Fruit fly (Drosophila melanogaster): ENCODE results near the gene Vha100-1.

Vha100-1 gene

dm6 chr3R:29122817-29123611 is 8.0 kb upstream of the Vha100-1 start, which contains the start of the genes yem and Ctl2 (continued):
- TF ChIP-seq D19A (tag; optimal IDR thresholded peaks at IDR 0.05) (no peak), inv (GFP tag; IDR thresholded peaks at IDR 0.05; ENCODE audit: partially characterized antibody) (peak; percentile 19; the same call in 1 of the 2 replicates), crc (GFP tag; optimal IDR thresholded peaks at IDR 0.05) (peak; percentile 67), NC2β (GFP tag; optimal IDR thresholded peaks at IDR 0.05) (peak; percentile 59), gcm2 (GFP tag; optimal IDR thresholded peaks at IDR 0.05) (peak; percentile 46), CG33557 (GFP tag; optimal IDR thresholded peaks at IDR 0.05) (no peak), Ets65A (GFP tag) (peak; percentile 99), dmrt99B (tag; optimal IDR thresholded peaks at IDR 0.05) (peak; percentile 6), CG5180 (GFP tag; optimal IDR thresholded peaks at IDR 0.05) (no peak), nom (GFP tag; optimal IDR thresholded peaks at IDR 0.05) (peak; percentile 16), CG5245 (GFP tag; optimal IDR thresholded peaks at IDR 0.05) (peak; percentile 60), cas (GFP tag; IDR thresholded peaks at IDR 0.05) (no peak; the same call in 1 of the 2 replicates), tgo (GFP tag; IDR thresholded peaks at IDR 0.05) (peak; percentile 58; the same call in 1 of the 3 replicates), ci (GFP tag; IDR thresholded peaks at IDR 0.05) (peak; percentile 68), CG11560 (tag; IDR thresholded peaks at IDR 0.05) (peak; percentile 32; the same call in 1 of the 3 replicates), CG6654 (GFP tag; optimal IDR thresholded peaks at IDR 0.05) (peak; percentile 36), jumu (GFP tag; optimal IDR thresholded peaks at IDR 0.05) (peak; percentile 80), slbo (GFP tag; IDR thresholded peaks at IDR 0.05) (peak; percentile 85), CG31224 (GFP tag; IDR thresholded peaks at IDR 0.05) (no peak; the same call in none of the 2 replicates), Jarid2 (GFP tag; optimal IDR thresholded peaks at IDR 0.05) (peak; percentile 93), Dfd (GFP tag; optimal IDR thresholded peaks at IDR 0.05) (no peak), CG6683 (GFP tag; optimal IDR thresholded peaks at IDR 0.05) (peak; percentile 2), CG32532 (GFP tag; IDR thresholded peaks at IDR 0.05) (no peak; the same call in none of the 2 replicates), cad (GFP tag; optimal IDR thresholded peaks at IDR 0.05) (no peak), CG33213 (GFP tag; optimal IDR thresholded peaks at IDR 0.05) (peak; percentile 25), zf30C (GFP tag; optimal IDR thresholded peaks at IDR 0.05) (no peak), toy (GFP tag; IDR thresholded peaks at IDR 0.05) (no peak), wdn (GFP tag; IDR thresholded peaks at IDR 0.05) (peak; percentile 51), nerfin-2 (GFP tag; IDR thresholded peaks at IDR 0.05; ENCODE audit: partially characterized antibody) (no peak), CG3726 (GFP tag; IDR thresholded peaks at IDR 0.05) (no peak; the same call in 2 of the 3 replicates), Dll (GFP tag; IDR thresholded peaks at IDR 0.05; ENCODE audit: partially characterized antibody) (no peak), dati (GFP tag; IDR thresholded peaks at IDR 0.05) (no peak), gem (tag; optimal IDR thresholded peaks at IDR 0.05) (peak; percentile 71), CG12219 (GFP tag; optimal IDR thresholded peaks at IDR 0.05) (peak; percentile 43), sim (GFP tag; IDR thresholded peaks at IDR 0.05) (no peak), CG10274 (GFP tag; optimal IDR thresholded peaks at IDR 0.05) (peak; percentile 40), CG3281 (GFP tag; optimal IDR thresholded peaks at IDR 0.05) (peak; percentile 61), luna (GFP tag; optimal IDR thresholded peaks at IDR 0.05) (peak; percentile 31), lov (optimal IDR thresholded peaks at IDR 0.05) (no peak), lov (GFP tag; IDR thresholded peaks at IDR 0.05) (peak; percentile 16; the same call in 1 of the 3 replicates), cwo (GFP tag; optimal IDR thresholded peaks at IDR 0.05) (peak; percentile 25), CG16815 (GFP tag; optimal IDR thresholded peaks at IDR 0.05) (peak; percentile 82), her (GFP tag; optimal IDR thresholded peaks at IDR 0.05) (peak; percentile 45), Atf3 (GFP tag; optimal IDR thresholded peaks at IDR 0.05) (peak; percentile 82), NfI (GFP tag; optimal IDR thresholded peaks at IDR 0.05) (peak; percentile 44), CG17912 (GFP tag; optimal IDR thresholded peaks at IDR 0.05) (no peak), Dek (tag; optimal IDR thresholded peaks at IDR 0.05) (peak; percentile 67), Dad (GFP tag; optimal IDR thresholded peaks at IDR 0.05) (peak; percentile 86), CoRest (tag; optimal IDR thresholded peaks at IDR 0.05) (peak; percentile 83)
